Fruit fly (Drosophila melanogaster) whole organism, embryonic: ENCODE measurements around the gene mldr.

Experiments
- Asciz ChIP-seq: fragments of 200-800 bp; sonication (Bioruptor generic); optimal IDR thresholded peaks from 2 replicates; lab custom pipeline; 2017; ENCODE audit warnings: missing biosample characterization, mild to moderate bottlenecking, missing genetic modification characterization, missing genetic modification reagents
- Blimp-1 ChIP-seq: fragments of 200-800 bp; sonication (Bioruptor generic); optimal IDR thresholded peaks from 3 replicates; lab custom pipeline; 2018; ENCODE audit warnings: missing biosample characterization, missing genetic modification characterization, mild to moderate bottlenecking, moderate library complexity, missing genetic modification reagents
- CG11247 ChIP-seq: fragments of 200-800 bp; sonication (Bioruptor generic); IDR thresholded peaks from 2 replicates; pipeline ENCODE4 v1.3.6; 2022; ENCODE audit warnings: missing biosample characterization, missing genetic modification characterization
- CG11696 ChIP-seq: fragments of 200-800 bp; sonication (Bioruptor generic); IDR thresholded peaks from 2 replicates; pipeline ENCODE4 v1.3.6; 2022; ENCODE audit warnings: missing biosample characterization, missing genetic modification characterization
- CG13424 ChIP-seq: fragments of 200-800 bp; sonication (Bioruptor generic); optimal IDR thresholded peaks from 2 replicates; lab custom pipeline; 2019; ENCODE audit warnings: missing biosample characterization, mild to moderate bottlenecking, missing genetic modification characterization, moderate library complexity
- CG15479 ChIP-seq: fragments of 200-800 bp; sonication (Bioruptor generic); optimal IDR thresholded peaks from 3 replicates; lab custom pipeline; 2019; ENCODE audit warnings: missing biosample characterization, mild to moderate bottlenecking, missing genetic modification characterization, moderate library complexity
- CG1603 ChIP-seq: fragments of 200-800 bp; sonication (Bioruptor generic); optimal IDR thresholded peaks from 2 replicates; lab custom pipeline; 2019; ENCODE audit warnings: missing biosample characterization, mild to moderate bottlenecking, missing genetic modification characterization, moderate library complexity
- CG16779 ChIP-seq: fragments of 200-800 bp; sonication (Bioruptor generic); IDR thresholded peaks from 2 replicates; pipeline ENCODE4 v1.3.6; 2022; ENCODE audit warnings: missing biosample characterization, missing genetic modification characterization
- CG17802 ChIP-seq: fragments of 200-800 bp; sonication (Bioruptor generic); optimal IDR thresholded peaks from 2 replicates; lab custom pipeline; 2018; ENCODE audit warnings: missing biosample characterization, mild to moderate bottlenecking, missing genetic modification characterization, moderate library complexity
- CG18262 ChIP-seq: fragments of 200-800 bp; optimal IDR thresholded peaks from 3 replicates; lab custom pipeline; 2019; ENCODE audit warnings: missing biosample characterization, mild to moderate bottlenecking, missing genetic modification characterization, moderate library complexity
- CG2120 ChIP-seq: fragments of 200-800 bp; sonication (Bioruptor generic); optimal IDR thresholded peaks from 3 replicates; lab custom pipeline; 2016; ENCODE audit warnings: missing biosample characterization, missing genetic modification characterization
- CG2199 ChIP-seq: fragments of 200-800 bp; sonication (Bioruptor generic); IDR thresholded peaks from 3 replicates; pipeline ENCODE4 v1.3.6; 2022; ENCODE audit warnings: missing biosample characterization, missing genetic modification characterization
- CG32532 ChIP-seq: fragments of 200-800 bp; sonication (Bioruptor generic); IDR thresholded peaks from 2 replicates; pipeline ENCODE4 v1.3.6; 2022; ENCODE audit warnings: missing biosample characterization, missing genetic modification characterization
- CG3726 ChIP-seq: fragments of 200-800 bp; sonication (Bioruptor generic); IDR thresholded peaks from 3 replicates; pipeline ENCODE4, ENCODE4 v1.3.6; 2022; ENCODE audit warnings: missing biosample characterization, missing genetic modification characterization
- CG4328 ChIP-seq: fragments of 200-800 bp; sonication (Bioruptor generic); optimal IDR thresholded peaks from 3 replicates; lab custom pipeline; 2017; ENCODE audit warnings: missing biosample characterization, missing genetic modification reagents, missing genetic modification characterization
- CG8089 ChIP-seq: fragments of 200-800 bp; sonication (Bioruptor generic); optimal IDR thresholded peaks from 3 replicates; lab custom pipeline; 2016; ENCODE audit warnings: missing biosample characterization, missing genetic modification characterization
- CG8290 ChIP-seq, 3 experiments: fragments of 200-800 bp; sonication (Bioruptor generic); optimal IDR thresholded peaks; 2 replicates each; lab custom pipeline; 2016 to 2019; ENCODE audit warnings: missing biosample characterization in 3 of 3, missing genetic modification characterization in 3 of 3, mild to moderate bottlenecking in 2 of 3, moderate library complexity in 1 of 3
- CG8924 ChIP-seq: fragments of 200-800 bp; optimal IDR thresholded peaks from 3 replicates; lab custom pipeline; 2019; ENCODE audit warnings: missing biosample characterization, mild to moderate bottlenecking, missing genetic modification characterization, moderate library complexity
- Dad ChIP-seq: fragments of 200-800 bp; sonication (Bioruptor generic); optimal IDR thresholded peaks from 3 replicates; lab custom pipeline; 2016; ENCODE audit warnings: missing biosample characterization, missing genetic modification characterization
- HLH54F ChIP-seq: fragments of 200-800 bp; sonication (Bioruptor generic); optimal IDR thresholded peaks from 3 replicates; lab custom pipeline; 2016; ENCODE audit warnings: missing biosample characterization, missing genetic modification characterization
- Hmx ChIP-seq: fragments of 200-800 bp; sonication (Bioruptor generic); optimal IDR thresholded peaks from 2 replicates; lab custom pipeline; 2016; ENCODE audit warnings: missing biosample characterization, missing genetic modification characterization
- Hr51 ChIP-seq, 2 experiments: fragments of 200-800 bp; sonication (Bioruptor generic); optimal IDR thresholded peaks; 2 replicates in 1 of 2; 3 replicates in 1 of 2; lab custom pipeline; 2016 to 2018; ENCODE audit warnings: missing biosample characterization in 2 of 2, missing genetic modification characterization in 2 of 2, mild to moderate bottlenecking in 1 of 2, moderate library complexity in 1 of 2
- Lim3 ChIP-seq: fragments of 200-800 bp; sonication (Bioruptor generic); IDR thresholded peaks from 2 replicates; pipeline ENCODE4 v1.3.6; 2022; ENCODE audit warnings: missing biosample characterization, missing genetic modification characterization
- MTF-1 ChIP-seq: fragments of 200-800 bp; sonication (Bioruptor generic); optimal IDR thresholded peaks from 2 replicates; lab custom pipeline; 2018; ENCODE audit warnings: missing biosample characterization, mild to moderate bottlenecking, missing genetic modification characterization, borderline replicate concordance
- Med ChIP-seq: fragments of 200-800 bp; sonication (Bioruptor generic); peaks from one replicate; lab custom pipeline; 2016; ENCODE audit warnings: missing biosample characterization, missing genetic modification characterization, mild to moderate bottlenecking, inconsistent platforms, moderate library complexity
- Meics ChIP-seq: fragments of 200-800 bp; sonication (Bioruptor generic); optimal IDR thresholded peaks from 2 replicates; lab custom pipeline; 2017; ENCODE audit warnings: missing biosample characterization, mild to moderate bottlenecking, missing genetic modification characterization
- NC2α ChIP-seq: fragments of 200-800 bp; sonication (Bioruptor generic); optimal IDR thresholded peaks from 2 replicates; lab custom pipeline; 2016; ENCODE audit warnings: missing biosample characterization, missing genetic modification characterization
- Oli ChIP-seq: fragments of 200-800 bp; sonication (Bioruptor generic); optimal IDR thresholded peaks from 2 replicates; lab custom pipeline; 2018; ENCODE audit warnings: missing biosample characterization, mild to moderate bottlenecking, missing genetic modification characterization, moderate library complexity
- Poxn ChIP-seq: fragments of 200-800 bp; sonication (Bioruptor generic); IDR thresholded peaks from 2 replicates; pipeline ENCODE4 v1.3.6; 2022; ENCODE audit warnings: missing biosample characterization, missing genetic modification characterization
- Sox100B ChIP-seq: fragments of 200-800 bp; sonication (Bioruptor generic); optimal IDR thresholded peaks from 3 replicates; lab custom pipeline; 2018; ENCODE audit warnings: missing biosample characterization, mild to moderate bottlenecking, missing genetic modification characterization
- Sox102F ChIP-seq: fragments of 200-800 bp; sonication (Bioruptor generic); optimal IDR thresholded peaks from 2 replicates; lab custom pipeline; 2018; ENCODE audit warnings: missing biosample characterization, mild to moderate bottlenecking, missing genetic modification characterization, moderate library complexity
- Stat92E ChIP-seq, 3 experiments: fragments of >200 bp in 2 of 3; fragments of 200-800 bp in 1 of 3; sonication (Bioruptor generic) in 1 of 3; optimal IDR thresholded peaks; 2 replicates each; lab custom pipeline; 2017 to 2019; ENCODE audit warnings: missing biosample characterization in 3 of 3, missing genetic modification characterization in 3 of 3, mild to moderate bottlenecking in 1 of 3, moderate library complexity in 1 of 3
- Xrp1 ChIP-seq: fragments of 200-800 bp; sonication (Bioruptor generic); IDR thresholded peaks from 2 replicates; pipeline ENCODE4 v1.3.6; 2022; ENCODE audit warnings: missing biosample characterization, missing genetic modification characterization
- cg ChIP-seq: fragments of 200-800 bp; sonication (Bioruptor generic); optimal IDR thresholded peaks from 3 replicates; lab custom pipeline; 2019; ENCODE audit warnings: missing biosample characterization, mild to moderate bottlenecking, missing genetic modification characterization, moderate library complexity
- gem ChIP-seq: fragments of 200-800 bp; sonication (Bioruptor generic); optimal IDR thresholded peaks from 2 replicates; lab custom pipeline; 2019; ENCODE audit warnings: missing biosample characterization, mild to moderate bottlenecking, missing genetic modification characterization, moderate library complexity
- lab ChIP-seq: fragments of 200-800 bp; sonication (Bioruptor generic); optimal IDR thresholded peaks from 3 replicates; lab custom pipeline; 2017; ENCODE audit warnings: missing biosample characterization, missing genetic modification characterization, mild to moderate bottlenecking, moderate library complexity, missing genetic modification reagents
- mam ChIP-seq: fragments of 200-800 bp; sonication (Bioruptor generic); optimal IDR thresholded peaks from 3 replicates; lab custom pipeline; 2016; ENCODE audit warnings: missing biosample characterization, missing genetic modification characterization
- oc ChIP-seq: fragments of 200-800 bp; sonication (Bioruptor generic); optimal IDR thresholded peaks from 2 replicates; lab custom pipeline; 2018; ENCODE audit warnings: missing biosample characterization, mild to moderate bottlenecking, missing genetic modification characterization, moderate library complexity
- org-1 ChIP-seq: fragments of 200-800 bp; sonication (Bioruptor generic); optimal IDR thresholded peaks from 2 replicates; lab custom pipeline; 2017; ENCODE audit warnings: missing biosample characterization, missing genetic modification characterization
- pho ChIP-seq: fragments of 200-800 bp; sonication (Bioruptor generic); optimal IDR thresholded peaks from 2 replicates; lab custom pipeline; 2016; ENCODE audit warnings: missing biosample characterization, missing genetic modification characterization
- so ChIP-seq: fragments of 200-800 bp; sonication (Bioruptor generic); IDR thresholded peaks from 3 replicates; pipeline ENCODE4 v1.3.6; 2022; ENCODE audit warnings: missing biosample characterization, missing genetic modification characterization
- sob ChIP-seq: fragments of 200-800 bp; sonication (Bioruptor generic); IDR thresholded peaks from 2 replicates; pipeline ENCODE4 v1.3.6; 2022; ENCODE audit warnings: missing biosample characterization, missing genetic modification characterization
- sug ChIP-seq: fragments of 200-800 bp; optimal IDR thresholded peaks from 2 replicates; lab custom pipeline; 2019; ENCODE audit warnings: missing biosample characterization, mild to moderate bottlenecking, missing genetic modification characterization, moderate library complexity
- tgo ChIP-seq: fragments of 200-800 bp; sonication (Bioruptor generic); IDR thresholded peaks from 3 replicates; pipeline ENCODE4 v1.3.6; 2022; ENCODE audit warnings: missing biosample characterization, missing genetic modification characterization
- ttk ChIP-seq: fragments of 200-800 bp; sonication (Bioruptor generic); IDR thresholded peaks from 2 replicates; pipeline ENCODE4 v2.1.2; 2022; ENCODE audit warnings: missing biosample characterization, missing genetic modification characterization
- unpg ChIP-seq: fragments of 200-800 bp; sonication (Bioruptor generic); optimal IDR thresholded peaks from 3 replicates; lab custom pipeline; 2018; ENCODE audit warnings: missing biosample characterization, mild to moderate bottlenecking, missing genetic modification characterization, moderate library complexity
- yki ChIP-seq: fragments of >200 bp; optimal IDR thresholded peaks from 3 replicates; lab custom pipeline; 2018
- zfh2 ChIP-seq: fragments of 200-800 bp; sonication (Bioruptor generic); optimal IDR thresholded peaks from 2 replicates; lab custom pipeline; 2016; ENCODE audit warnings: missing biosample characterization, missing genetic modification characterization

The mldr gene

dm6 chrX:6338738-6339614, 47.9 kb downstream of the mldr start (continued):
- TF ChIP-seq Med (peak; percentile 79), CG2199 (GFP tag; lab: Robert Waterston, UW) (no peak), gem (tag; lab: Kevin White, UChicago) (peak; percentile 34), CG4328 (no peak), CG2120 (GFP tag; lab: Kevin White, UChicago) (peak; percentile 38), pho (GFP tag; lab: Kevin White, UChicago) (peak; percentile 25), Hmx (GFP tag; lab: Kevin White, UChicago) (no peak), Hr51 (GFP tag; optimal IDR thresholded peaks at IDR 0.05; lab: Kevin White, UChicago) (peak in 1 of 2 experiments; percentile 32), sug (tag; lab: Kevin White, UChicago) (no peak), Dad (GFP tag; lab: Kevin White, UChicago) (peak; percentile 28), CG16779 (GFP tag; lab: Robert Waterston, UW) (no peak), CG11247 (0 out of 2 replicates have a peak, but pooled peaks have one; percentile 19), ttk (peak; percentile 6; the same call in 1 of the 2 replicates), CG32532 (GFP tag; lab: Robert Waterston, UW) (peak; percentile 46; the same call in 1 of the 2 replicates), cg (no peak), CG1603 (tag; lab: Kevin White, UChicago) (peak; percentile 31), Xrp1 (GFP tag; lab: Robert Waterston, UW) (peak; percentile 22; the same call in 1 of the 2 replicates), CG3726 (GFP tag; lab: Robert Waterston, UW) (no peak), lab (GFP tag; lab: Kevin White, UChicago) (peak; percentile 37), Asciz (GFP tag; lab: Kevin White, UChicago) (no peak), so (GFP tag; lab: Robert Waterston, UW) (no peak), tgo (GFP tag; lab: Robert Waterston, UW) (0 out of 3 replicates have a peak, but pooled peaks have one; percentile 30), Poxn (GFP tag; lab: Robert Waterston, UW) (no peak), Oli (tag; lab: Kevin White, UChicago) (peak; percentile 18), unpg (GFP tag; lab: Kevin White, UChicago) (peak; percentile 0), Stat92E (GFP tag; optimal IDR thresholded peaks at IDR 0.05; lab: Kevin White, UChicago) (no peak), Blimp-1 (GFP tag; lab: Kevin White, UChicago) (peak; percentile 11), org-1 (GFP tag; lab: Kevin White, UChicago) (peak; percentile 17), zfh2 (GFP tag; lab: Kevin White, UChicago) (peak; percentile 13), CG13424 (tag; lab: Kevin White, UChicago) (peak; percentile 21), yki (lab: Kevin White, UChicago) (no peak), HLH54F (GFP tag; lab: Kevin White, UChicago) (peak; percentile 4), CG8924 (tag; lab: Kevin White, UChicago) (no peak), Sox102F (GFP tag; lab: Kevin White, UChicago) (peak; percentile 35), oc (tag; lab: Kevin White, UChicago) (no peak), CG11696 (GFP tag; lab: Robert Waterston, UW) (no peak), CG17802 (tag; lab: Kevin White, UChicago) (no peak), CG18262 (peak; percentile 31), mam (GFP tag; lab: Kevin White, UChicago) (peak; percentile 29), sob (GFP tag; lab: Robert Waterston, UW) (no peak), CG8089 (no peak), Lim3 (GFP tag; lab: Robert Waterston, UW) (no peak), CG15479 (no peak), CG8290 (GFP tag; optimal IDR thresholded peaks at IDR 0.05; lab: Kevin White, UChicago) (no peak), CG8290 (tag; optimal IDR thresholded peaks at IDR 0.05; lab: Kevin White, UChicago) (peak in 1 of 2 experiments; percentile 32), MTF-1 (GFP tag; lab: Kevin White, UChicago) (no peak), Sox100B (GFP tag; lab: Kevin White, UChicago) (peak; percentile 19), NC2α (no peak), Meics (GFP tag; lab: Kevin White, UChicago) (peak; percentile 29)
